Worm (Caenorhabditis elegans): ENCODE measurements around the gene K09E4.4.

Gene K09E4.4

ce11 chrII:14096814-14097213, 25.2 kb downstream of the K09E4.4 start:
- TF ChIP-seq B0310.2 (tag; optimal IDR thresholded peaks at IDR 0.05): no peak
- TF ChIP-seq pes-1 (GFP tag; IDR thresholded peaks at IDR 0.05): no peak
- peak; percentile 42 for TF ChIP-seq aly-1 (tag; optimal IDR thresholded peaks at IDR 0.05)
- no peak for TF ChIP-seq hmg-4 (GFP tag; optimal IDR thresholded peaks at IDR 0.05)
- TF ChIP-seq hnd-1 (tag; optimal IDR thresholded peaks at IDR 0.05): no peak
- TF ChIP-seq flt-1 (GFP tag; IDR thresholded peaks at IDR 0.05): no peak

- TF ChIP-seq pes-1 (GFP tag; IDR thresholded peaks at IDR 0.05) (0 out of 2 replicates have a peak, but pooled peaks have one; percentile 21), ama-1 (optimal IDR thresholded peaks at IDR 0.05) (no peak)
Observed at ce11 chrII:14095875-14096274, 26.1 kb downstream of the K09E4.4 start.

- no peak for TF ChIP-seq hmbx-1 (tag; optimal IDR thresholded peaks at IDR 0.05)
- no peak for TF ChIP-seq sea-1 (GFP tag; conservative IDR thresholded peaks at IDR 0.05)
- TF ChIP-seq ama-1 (optimal IDR thresholded peaks at IDR 0.05): no peak
- TF ChIP-seq scrt-1 (GFP tag; IDR thresholded peaks at IDR 0.05): no peak
- TF ChIP-seq tbx-11 (GFP tag; IDR thresholded peaks at IDR 0.05): no peak
- TF ChIP-seq hnd-1 (tag; optimal IDR thresholded peaks at IDR 0.05): no peak
- TF ChIP-seq aly-1 (tag; optimal IDR thresholded peaks at IDR 0.05): no peak
- no peak for TF ChIP-seq ets-7 (tag; optimal IDR thresholded peaks at IDR 0.05)
- TF ChIP-seq pes-1 (GFP tag; IDR thresholded peaks at IDR 0.05): no peak
- TF ChIP-seq tra-4 (tag; optimal IDR thresholded peaks at IDR 0.05): no peak
- TF ChIP-seq hmg-4 (GFP tag; optimal IDR thresholded peaks at IDR 0.05): no peak
- TF ChIP-seq flt-1 (GFP tag; IDR thresholded peaks at IDR 0.05): no peak
- TF ChIP-seq ceh-13 (GFP tag; optimal IDR thresholded peaks at IDR 0.05): no peak
- no peak for TF ChIP-seq B0310.2 (tag; optimal IDR thresholded peaks at IDR 0.05)
- no peak for TF ChIP-seq ceh-36 (tag; optimal IDR thresholded peaks at IDR 0.05)
- no peak for TF ChIP-seq F13C5.2 (tag; optimal IDR thresholded peaks at IDR 0.05)
- TF ChIP-seq tbx-37 (GFP tag; conservative IDR thresholded peaks at IDR 0.05): no peak
Observed at ce11 chrII:14094590-14094989, 27.4 kb downstream of the K09E4.4 start, which contains the start of gene col-87. col-87 (minus strand) TSS chrII:14094690.

- no peak for TF ChIP-seq hmg-4 (GFP tag; optimal IDR thresholded peaks at IDR 0.05)
- no peak for TF ChIP-seq aly-1 (tag; optimal IDR thresholded peaks at IDR 0.05)
- TF ChIP-seq B0310.2 (tag; optimal IDR thresholded peaks at IDR 0.05): no peak
- no peak for TF ChIP-seq ceh-13 (GFP tag; optimal IDR thresholded peaks at IDR 0.05)
- no peak for TF ChIP-seq pes-1 (GFP tag; IDR thresholded peaks at IDR 0.05)
- TF ChIP-seq tbx-37 (GFP tag; conservative IDR thresholded peaks at IDR 0.05): no peak
- no peak for TF ChIP-seq F13C5.2 (tag; optimal IDR thresholded peaks at IDR 0.05)
- TF ChIP-seq flt-1 (GFP tag; IDR thresholded peaks at IDR 0.05): no peak
- no peak for TF ChIP-seq ama-1 (optimal IDR thresholded peaks at IDR 0.05)
- TF ChIP-seq hnd-1 (tag; optimal IDR thresholded peaks at IDR 0.05): no peak
- no peak for TF ChIP-seq scrt-1 (GFP tag; IDR thresholded peaks at IDR 0.05)
- no peak for TF ChIP-seq tra-4 (tag; optimal IDR thresholded peaks at IDR 0.05)
- TF ChIP-seq hmbx-1 (tag; optimal IDR thresholded peaks at IDR 0.05): no peak
- TF ChIP-seq ceh-36 (tag; optimal IDR thresholded peaks at IDR 0.05): no peak
- no peak for TF ChIP-seq sea-1 (GFP tag; conservative IDR thresholded peaks at IDR 0.05)
- no peak for TF ChIP-seq ets-7 (tag; optimal IDR thresholded peaks at IDR 0.05)
Observed at ce11 chrII:14091182-14091581, 30.8 kb downstream of the K09E4.4 start.

ce11 chrII:14089796-14090372, 32.1 kb downstream of the K09E4.4 start:
- TF ChIP-seq ets-7 (tag; optimal IDR thresholded peaks at IDR 0.05) (no peak), scrt-1 (GFP tag; IDR thresholded peaks at IDR 0.05) (no peak)

- TF ChIP-seq B0310.2 (tag; optimal IDR thresholded peaks at IDR 0.05): no peak
- TF ChIP-seq pes-1 (GFP tag; IDR thresholded peaks at IDR 0.05): no peak
- no peak for TF ChIP-seq ets-7 (tag; optimal IDR thresholded peaks at IDR 0.05)
- no peak for TF ChIP-seq scrt-1 (GFP tag; IDR thresholded peaks at IDR 0.05)
- no peak for TF ChIP-seq ceh-36 (tag; optimal IDR thresholded peaks at IDR 0.05)
- TF ChIP-seq flt-1 (GFP tag; IDR thresholded peaks at IDR 0.05): no peak
- no peak for TF ChIP-seq hmbx-1 (tag; optimal IDR thresholded peaks at IDR 0.05)
Observed at ce11 chrII:14086931-14087330, 35.0 kb downstream of the K09E4.4 start.

ce11 chrII:14077823-14078222, 44.1 kb downstream of the K09E4.4 start:
- TF ChIP-seq hmg-4 (GFP tag; optimal IDR thresholded peaks at IDR 0.05) (no peak), hmbx-1 (tag; optimal IDR thresholded peaks at IDR 0.05) (no peak), ama-1 (optimal IDR thresholded peaks at IDR 0.05) (no peak), flt-1 (GFP tag; IDR thresholded peaks at IDR 0.05) (no peak), tbx-37 (GFP tag; conservative IDR thresholded peaks at IDR 0.05) (no peak), sea-1 (GFP tag; conservative IDR thresholded peaks at IDR 0.05) (no peak), scrt-1 (GFP tag; IDR thresholded peaks at IDR 0.05) (no peak), ceh-36 (tag; optimal IDR thresholded peaks at IDR 0.05) (no peak), F13C5.2 (tag; optimal IDR thresholded peaks at IDR 0.05) (no peak), aly-1 (tag; optimal IDR thresholded peaks at IDR 0.05) (no peak), ceh-13 (GFP tag; optimal IDR thresholded peaks at IDR 0.05) (no peak), tra-4 (tag; optimal IDR thresholded peaks at IDR 0.05) (no peak), hnd-1 (tag; optimal IDR thresholded peaks at IDR 0.05) (no peak), ets-7 (tag; optimal IDR thresholded peaks at IDR 0.05) (no peak), B0310.2 (tag; optimal IDR thresholded peaks at IDR 0.05) (no peak), tbx-11 (GFP tag; IDR thresholded peaks at IDR 0.05) (no peak), pes-1 (GFP tag; IDR thresholded peaks at IDR 0.05) (no peak)

ce11 chrII:14074825-14075224, 47.1 kb downstream of the K09E4.4 start:
- TF ChIP-seq tra-4 (tag; optimal IDR thresholded peaks at IDR 0.05) (no peak), hnd-1 (tag; optimal IDR thresholded peaks at IDR 0.05) (no peak), flt-1 (GFP tag; IDR thresholded peaks at IDR 0.05) (no peak), ets-7 (tag; optimal IDR thresholded peaks at IDR 0.05) (no peak), aly-1 (tag; optimal IDR thresholded peaks at IDR 0.05) (no peak), scrt-1 (GFP tag; IDR thresholded peaks at IDR 0.05) (no peak), pes-1 (GFP tag; IDR thresholded peaks at IDR 0.05) (no peak), tbx-37 (GFP tag; conservative IDR thresholded peaks at IDR 0.05) (no peak)
